Worm (Caenorhabditis elegans): ENCODE measurements around the gene fbxa-142.

The fbxa-142 gene

DNA sequence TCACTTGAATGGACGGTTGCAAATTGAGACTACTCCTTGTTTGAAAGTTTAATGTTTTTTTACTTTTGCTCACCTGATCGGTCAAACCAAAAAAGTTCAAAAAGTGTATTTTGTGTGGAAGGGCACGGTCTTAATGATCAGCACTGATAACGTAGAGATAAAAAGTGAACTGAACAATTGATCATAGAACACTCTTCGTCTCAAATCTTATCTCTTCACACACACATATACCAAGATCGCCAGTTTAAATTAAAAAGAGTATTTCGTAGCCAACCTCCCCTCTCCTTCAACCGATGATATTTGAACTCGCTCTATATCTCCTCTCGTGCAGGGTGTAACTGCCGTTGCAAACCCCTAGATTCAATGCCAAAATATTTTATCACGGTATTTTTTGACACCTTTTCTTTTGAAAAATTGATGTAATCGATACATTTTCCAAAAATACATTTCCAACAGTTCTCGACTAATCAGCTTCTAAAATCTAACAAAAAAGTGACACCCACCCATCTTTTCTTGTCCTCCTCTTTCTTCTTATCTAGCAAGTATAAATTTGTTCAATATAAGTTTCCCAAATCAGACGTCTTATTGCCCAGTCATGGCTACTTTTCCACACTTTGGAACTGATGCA lies 30.9 kb downstream of the fbxa-142 start, which contains the start of gene cth-1 (continued):
- TF ChIP-seq pqm-1 (tag; optimal IDR thresholded peaks at IDR 0.05) (peak; percentile 64), hlh-11 (tag; optimal IDR thresholded peaks at IDR 0.05) (peak; percentile 27), lim-7 (GFP tag; IDR thresholded peaks at IDR 0.05) (no peak), ztf-7 (tag; optimal IDR thresholded peaks at IDR 0.05) (no peak)

ce11 chrV:16099441-16099840 lies 31.7 kb downstream of the fbxa-142 start, which contains the start of gene str-7:
Gene str-7, minus strand, starts transcription at chrV:16099541.
- TF ChIP-seq fos-1 (tag; optimal IDR thresholded peaks at IDR 0.05) (no peak), egl-27 (tag; optimal IDR thresholded peaks at IDR 0.05) (no peak), lsy-2 (tag; optimal IDR thresholded peaks at IDR 0.05) (no peak), vab-7 (GFP tag; IDR thresholded peaks at IDR 0.05) (no peak), hlh-30 (tag; optimal IDR thresholded peaks at IDR 0.05; ENCODE audit: insufficient read depth) (no peak), nhr-237 (tag; optimal IDR thresholded peaks at IDR 0.05) (no peak), mxl-3 (GFP tag; optimal IDR thresholded peaks at IDR 0.05) (no peak), ztf-7 (tag; optimal IDR thresholded peaks at IDR 0.05) (no peak), lin-15B (tag; optimal IDR thresholded peaks at IDR 0.05) (no peak), hif-1 (tag; optimal IDR thresholded peaks at IDR 0.05) (no peak), unc-39 (tag; optimal IDR thresholded peaks at IDR 0.05) (no peak), ZK337.2 (GFP tag; IDR thresholded peaks at IDR 0.05) (no peak), madf-9 (GFP tag; conservative IDR thresholded peaks at IDR 0.05) (no peak), Y5F2A.4 (GFP tag; optimal IDR thresholded peaks at IDR 0.05) (no peak), pqm-1 (tag; optimal IDR thresholded peaks at IDR 0.05) (no peak), aly-2 (tag; optimal IDR thresholded peaks at IDR 0.05) (no peak), ctbp-1 (GFP tag; IDR thresholded peaks at IDR 0.05) (no peak), R02D3.7 (tag; optimal IDR thresholded peaks at IDR 0.05) (no peak), daf-12 (tag; optimal IDR thresholded peaks at IDR 0.05) (no peak), Y75B8A.6 (GFP tag; IDR thresholded peaks at IDR 0.05) (no peak)

DNA sequence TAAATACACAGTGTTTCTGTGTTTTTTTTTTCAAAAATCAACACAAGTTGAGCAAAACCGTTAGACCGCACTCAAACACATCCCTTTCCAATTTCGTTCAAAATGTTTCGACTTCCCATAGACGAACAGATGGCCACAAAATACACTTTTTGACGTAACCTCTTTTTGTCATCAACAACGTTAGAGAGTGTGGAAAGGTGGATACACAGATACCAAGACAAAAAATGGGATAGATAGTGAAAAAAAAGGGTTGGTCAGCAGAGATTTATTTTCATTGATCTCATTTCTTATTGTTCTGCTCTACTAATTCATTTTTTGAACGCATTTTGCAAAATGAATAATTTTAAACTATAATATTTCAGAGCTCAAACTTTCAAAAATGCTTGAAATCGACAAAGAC lies 36.3 kb downstream of the fbxa-142 start:
- TF ChIP-seq dve-1 (tag; optimal IDR thresholded peaks at IDR 0.05; ENCODE audit: insufficient read depth) (peak; percentile 11), lin-13 (GFP tag; optimal IDR thresholded peaks at IDR 0.05) (no peak), daf-16 (GFP tag; optimal IDR thresholded peaks at IDR 0.05) (no peak), daf-16 (tag; optimal IDR thresholded peaks at IDR 0.05) (peak; percentile 66), R02D3.7 (tag; optimal IDR thresholded peaks at IDR 0.05) (no peak), nhr-28 (tag; optimal IDR thresholded peaks at IDR 0.05) (peak; percentile 97), unc-62 (GFP tag; optimal IDR thresholded peaks at IDR 0.05 in 1 of 2) (peak in 1 of 2 experiments; percentile 94), unc-62 (tag; optimal IDR thresholded peaks at IDR 0.05) (no peak)

- TF ChIP-seq ceh-28 (tag; optimal IDR thresholded peaks at IDR 0.05) (no peak), saeg-2 (GFP tag; IDR thresholded peaks at IDR 0.05) (no peak), Y48G9A.11 (GFP tag; IDR thresholded peaks at IDR 0.05) (no peak), ztf-11 (tag; optimal IDR thresholded peaks at IDR 0.05) (no peak), nhr-76 (tag; optimal IDR thresholded peaks at IDR 0.05) (no peak), nhr-10 (tag; optimal IDR thresholded peaks at IDR 0.05) (no peak), T26A8.4 (GFP tag; IDR thresholded peaks at IDR 0.05) (no peak), egl-27 (tag; optimal IDR thresholded peaks at IDR 0.05) (no peak), sdz-12 (GFP tag; optimal IDR thresholded peaks at IDR 0.05) (no peak), nhr-48 (tag; optimal IDR thresholded peaks at IDR 0.05) (no peak), cey-2 (tag; optimal IDR thresholded peaks at IDR 0.05; ENCODE audit: borderline replicate concordance, insufficient read depth) (no peak), rbr-2 (tag; optimal IDR thresholded peaks at IDR 0.05) (no peak), Y5F2A.4 (GFP tag; optimal IDR thresholded peaks at IDR 0.05) (no peak), madf-5 (GFP tag; IDR thresholded peaks at IDR 0.05) (no peak), lir-3 (tag; optimal IDR thresholded peaks at IDR 0.05) (no peak), madf-9 (GFP tag; conservative IDR thresholded peaks at IDR 0.05) (no peak), zag-1 (tag; optimal IDR thresholded peaks at IDR 0.05) (no peak)
These were observed 36.9 kb downstream of the fbxa-142 start, which contains the start of gene F22B8.7 for ce11 chrV:16094284-16094683. Gene F22B8.7, plus strand, starts transcription at chrV:16094584.
